Fruit fly (Drosophila melanogaster): ENCODE results near the gene p38c.

p38c gene

dm6 chr3R:24148838-24149237 lies 1.2 kb downstream of the p38c start, which contains the start of gene Slimp (continued):
- TF ChIP-seq CG9139 (GFP tag; optimal IDR thresholded peaks at IDR 0.05) (no peak), spab (GFP tag; optimal IDR thresholded peaks at IDR 0.05) (no peak), salr (GFP tag; optimal IDR thresholded peaks at IDR 0.05) (no peak), acj6 (GFP tag; optimal IDR thresholded peaks at IDR 0.05) (peak; percentile 42), CG6854 (GFP tag; optimal IDR thresholded peaks at IDR 0.05) (no peak), CG32006 (GFP tag; optimal IDR thresholded peaks at IDR 0.05) (peak; percentile 13), pdm3 (GFP tag; optimal IDR thresholded peaks at IDR 0.05) (peak; percentile 52), CG15336 (GFP tag; IDR thresholded peaks at IDR 0.05) (no peak), CG8632 (GFP tag; optimal IDR thresholded peaks at IDR 0.05) (no peak), dac (GFP tag; optimal IDR thresholded peaks at IDR 0.05) (no peak), Smox (GFP tag; optimal IDR thresholded peaks at IDR 0.05) (peak; percentile 37), CG11762 (GFP tag; optimal IDR thresholded peaks at IDR 0.05; ENCODE audit: insufficient read depth) (no peak), CG31627 (GFP tag; optimal IDR thresholded peaks at IDR 0.05) (peak; percentile 27), Eip78C (GFP tag) (peak; percentile 83), lz (GFP tag; optimal IDR thresholded peaks at IDR 0.05) (peak; percentile 40)

dm6 chr3R:24144542-24144941 lies 5.5 kb downstream of the p38c start:
- TF ChIP-seq net (GFP tag; optimal IDR thresholded peaks at IDR 0.05) (peak; percentile 60), CG1621 (tag; optimal IDR thresholded peaks at IDR 0.05) (peak; percentile 50), CG6276 (GFP tag; optimal IDR thresholded peaks at IDR 0.05) (peak; percentile 78), Hr39 (GFP tag; optimal IDR thresholded peaks at IDR 0.05) (peak; percentile 58), Sox102F (GFP tag; optimal IDR thresholded peaks at IDR 0.05) (peak; percentile 45), Hr38 (GFP tag; optimal IDR thresholded peaks at IDR 0.05) (no peak), Eip78C (GFP tag) (peak; percentile 93), dac (GFP tag; optimal IDR thresholded peaks at IDR 0.05) (peak; percentile 66), CG8632 (GFP tag; optimal IDR thresholded peaks at IDR 0.05) (peak; percentile 42), CG11902 (GFP tag; optimal IDR thresholded peaks at IDR 0.05) (no peak), eg (GFP tag; IDR thresholded peaks at IDR 0.05) (peak; percentile 69), CG10669 (GFP tag; optimal IDR thresholded peaks at IDR 0.05) (peak; percentile 76), CG16779 (tag; optimal IDR thresholded peaks at IDR 0.05) (peak; percentile 42), Eip93F (GFP tag; optimal IDR thresholded peaks at IDR 0.05) (no peak), dsx (GFP tag; optimal IDR thresholded peaks at IDR 0.05; ENCODE audit: poor library complexity, severe bottlenecking) (peak; percentile 60), Ets21C (GFP tag; optimal IDR thresholded peaks at IDR 0.05) (peak; percentile 11), topi (GFP tag; optimal IDR thresholded peaks at IDR 0.05) (peak; percentile 55), CG6854 (GFP tag; optimal IDR thresholded peaks at IDR 0.05) (no peak), CG7368 (GFP tag; optimal IDR thresholded peaks at IDR 0.05) (peak; percentile 31), OdsH (GFP tag; optimal IDR thresholded peaks at IDR 0.05) (peak; percentile 68), svp (GFP tag) (peak; percentile 80), Met (GFP tag; optimal IDR thresholded peaks at IDR 0.05) (peak; percentile 57), Blimp-1 (GFP tag; optimal IDR thresholded peaks at IDR 0.05) (no peak), CG3032 (tag; optimal IDR thresholded peaks at IDR 0.05) (peak; percentile 76), Smox (GFP tag; optimal IDR thresholded peaks at IDR 0.05) (peak; percentile 0), pdm3 (GFP tag; optimal IDR thresholded peaks at IDR 0.05) (peak; percentile 69), CG15336 (GFP tag; IDR thresholded peaks at IDR 0.05) (peak; percentile 75), fd85E (GFP tag; optimal IDR thresholded peaks at IDR 0.05) (no peak), CG6792 (GFP tag; optimal IDR thresholded peaks at IDR 0.05) (peak; percentile 31), fkh (GFP tag; optimal IDR thresholded peaks at IDR 0.05) (no peak), Gug (GFP tag; IDR thresholded peaks at IDR 0.05) (peak; percentile 57), CG6163 (GFP tag; IDR thresholded peaks at IDR 0.05) (peak; percentile 56; the same call in 2 of the 3 replicates), acj6 (GFP tag; optimal IDR thresholded peaks at IDR 0.05) (peak; percentile 67), CG34406 (GFP tag; optimal IDR thresholded peaks at IDR 0.05) (peak; percentile 3), Ets96B (tag; optimal IDR thresholded peaks at IDR 0.05) (peak; percentile 75), esn (GFP tag; optimal IDR thresholded peaks at IDR 0.05) (peak; percentile 68), CG6808 (GFP tag; optimal IDR thresholded peaks at IDR 0.05) (peak; percentile 80), achi (GFP tag; optimal IDR thresholded peaks at IDR 0.05) (peak; percentile 68), CG8319 (GFP tag; optimal IDR thresholded peaks at IDR 0.05) (no peak), lz (GFP tag; optimal IDR thresholded peaks at IDR 0.05) (peak; percentile 63), Hr4 (GFP tag; optimal IDR thresholded peaks at IDR 0.05) (peak; percentile 82), fd59A (GFP tag; optimal IDR thresholded peaks at IDR 0.05) (peak; percentile 80), ss (GFP tag; optimal IDR thresholded peaks at IDR 0.05) (peak; percentile 72 to 95)
